Worm (Caenorhabditis elegans) whole organism, early embryonic: Measurements from ENCODE around the gene T14G12.12.

Source experiments
- F13C5.2 ChIP-seq: sonication (generic microtip); optimal IDR thresholded peaks from 2 replicates; lab custom pipeline; 2017; ENCODE audit warnings: mild to moderate bottlenecking, missing genetic modification characterization, inconsistent platforms, missing compliant biosample characterization
- aly-1 ChIP-seq: sonication (generic microtip); optimal IDR thresholded peaks from 2 replicates; lab custom pipeline; 2016; ENCODE audit warnings: missing genetic modification characterization, missing compliant biosample characterization
- ama-1 ChIP-seq: fragments of 150-350 bp; optimal IDR thresholded peaks from 2 replicates; lab custom pipeline; 2014
- ets-7 ChIP-seq: sonication (generic microtip); optimal IDR thresholded peaks from 2 replicates; lab custom pipeline; 2016; ENCODE audit warnings: missing genotype, missing genetic modification characterization, missing compliant biosample characterization
- hmbx-1 ChIP-seq: sonication (generic microtip); optimal IDR thresholded peaks from 2 replicates; lab custom pipeline; 2016; ENCODE audit warnings: mild to moderate bottlenecking, missing genetic modification characterization, missing compliant biosample characterization
- hnd-1 ChIP-seq: sonication (generic microtip); optimal IDR thresholded peaks from 2 replicates; lab custom pipeline; 2016; ENCODE audit warnings: missing genetic modification characterization, missing compliant biosample characterization
- pes-1 ChIP-seq: fragments of 200-800 bp; sonication (Bioruptor generic); IDR thresholded peaks from 2 replicates; pipeline ENCODE4 v1.3.6; 2022; ENCODE audit warnings: missing genetic modification reagents, missing genetic modification characterization, missing compliant biosample characterization
- scrt-1 ChIP-seq: fragments of 200-800 bp; sonication (Bioruptor generic); IDR thresholded peaks from 2 replicates; pipeline ENCODE4 v1.3.6; 2022; ENCODE audit warnings: missing genetic modification characterization, missing compliant biosample characterization
- sea-1 ChIP-seq: fragments of 200-800 bp; sonication (Bioruptor generic); conservative IDR thresholded peaks from 2 replicates; pipeline ENCODE4 v1.3.6; 2022; ENCODE audit warnings: missing genetic modification characterization, missing compliant biosample characterization
- tbx-37 ChIP-seq: fragments of 200-800 bp; sonication (Bioruptor generic); conservative IDR thresholded peaks from 2 replicates; pipeline ENCODE4 v1.3.6; 2022; ENCODE audit warnings: missing genetic modification reagents, missing genetic modification characterization, missing compliant biosample characterization

DNA sequence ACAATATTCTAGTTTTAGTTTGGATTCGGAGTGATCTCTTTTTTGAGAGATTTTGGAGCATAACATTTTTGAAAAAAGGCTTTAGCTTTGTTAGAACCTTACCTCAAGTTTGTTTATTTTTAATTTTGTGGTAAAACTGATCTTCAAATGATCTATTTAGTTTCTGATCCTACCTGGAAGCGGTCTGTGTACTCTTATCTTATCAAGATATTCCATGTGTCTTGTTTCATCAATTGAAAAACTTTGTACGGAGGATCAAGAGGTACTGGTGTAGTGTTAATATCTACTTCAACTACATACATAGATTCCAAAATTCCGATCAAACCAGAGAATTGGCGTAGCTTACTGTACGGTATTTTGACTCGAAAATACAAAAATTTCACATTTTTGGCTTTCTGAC, 2.5 kb downstream of the T14G12.12 start:
- TF ChIP-seq hnd-1 (tag; lab: Kevin White, UChicago) (no peak), ama-1 (lab: Kevin White, UChicago) (no peak), sea-1 (GFP tag; lab: Robert Waterston, UW) (no peak), scrt-1 (no peak), pes-1 (no peak), aly-1 (no peak), hmbx-1 (tag; lab: Kevin White, UChicago) (no peak), F13C5.2 (tag; lab: Kevin White, UChicago) (no peak), ets-7 (no peak), tbx-37 (GFP tag; lab: Robert Waterston, UW) (no peak)
